Worm (Caenorhabditis elegans) whole organism, young adult: ENCODE measurements around the gene C25H3.16.

Experiments used
- B0261.1 ChIP-seq: sonication (generic microtip); optimal IDR thresholded peaks from 2 replicates; lab custom pipeline; 2016; ENCODE audit warnings: mild to moderate bottlenecking, missing genetic modification characterization, moderate library complexity, missing compliant biosample characterization
- C06A6.2 ChIP-seq: fragments of 200-800 bp; sonication (Bioruptor generic); conservative IDR thresholded peaks from 2 replicates; pipeline ENCODE4 v1.3.6; 2022; ENCODE audit warnings: missing genetic modification characterization, missing compliant biosample characterization
- C17E4.6 ChIP-seq: fragments of 200-800 bp; sonication (Bioruptor generic); IDR thresholded peaks from 2 replicates; pipeline ENCODE4 v1.3.6; 2022; ENCODE audit warnings: missing genetic modification reagents, missing genetic modification characterization, missing compliant biosample characterization
- D2030.7 ChIP-seq: fragments of 200-800 bp; sonication (Bioruptor generic); IDR thresholded peaks from 2 replicates; pipeline ENCODE4 v1.3.6; 2022; ENCODE audit warnings: missing genetic modification reagents, missing genetic modification characterization, missing compliant biosample characterization
- F23B12.7 ChIP-seq: sonication (generic microtip); optimal IDR thresholded peaks from 2 replicates; lab custom pipeline; 2017; ENCODE audit warnings: missing genetic modification characterization, mild to moderate bottlenecking, missing compliant biosample characterization, antibody characterized with exemption, moderate library complexity; ENCODE audit not compliant: insufficient read depth
- F33H1.4 ChIP-seq: fragments of 200-800 bp; sonication (Bioruptor generic); IDR thresholded peaks from 2 replicates; pipeline ENCODE4 v1.3.6; 2022; ENCODE audit warnings: missing genetic modification reagents, missing genetic modification characterization, missing compliant biosample characterization
- F52B5.7 ChIP-seq: sonication (generic microtip); optimal IDR thresholded peaks from 2 replicates; lab custom pipeline; 2016; ENCODE audit warnings: mild to moderate bottlenecking, missing genetic modification characterization, missing compliant biosample characterization
- ZK185.1 ChIP-seq: sonication (generic microtip); optimal IDR thresholded peaks from 2 replicates; lab custom pipeline; 2016; ENCODE audit warnings: mild to moderate bottlenecking, missing genetic modification characterization, missing compliant biosample characterization; ENCODE audit not compliant: poor library complexity, severe bottlenecking
- akir-1 ChIP-seq: fragments of 200-800 bp; sonication (Bioruptor generic); optimal IDR thresholded peaks from 2 replicates; lab custom pipeline; 2018; ENCODE audit warnings: mild to moderate bottlenecking, missing genetic modification characterization, moderate library complexity, missing compliant biosample characterization
- aptf-2 ChIP-seq: fragments of 200-800 bp; sonication (Bioruptor generic); conservative IDR thresholded peaks from 2 replicates; pipeline ENCODE4 v1.3.6; 2022; ENCODE audit warnings: missing genetic modification reagents, missing genetic modification characterization, missing compliant biosample characterization
- atf-7 ChIP-seq: sonication (generic microtip); optimal IDR thresholded peaks from 2 replicates; lab custom pipeline; 2017; ENCODE audit warnings: mild to moderate bottlenecking, missing genetic modification characterization, missing compliant biosample characterization
- attf-3 ChIP-seq: fragments of 200-800 bp; sonication (Bioruptor generic); conservative IDR thresholded peaks from 2 replicates; pipeline ENCODE4 v1.3.6; 2022; ENCODE audit warnings: missing genetic modification reagents, missing genetic modification characterization, missing compliant biosample characterization
- attf-5 ChIP-seq: fragments of 200-800 bp; sonication (Bioruptor generic); optimal IDR thresholded peaks from 2 replicates; lab custom pipeline; 2018; ENCODE audit warnings: mild to moderate bottlenecking, missing genetic modification characterization, missing compliant biosample characterization
- bed-1 ChIP-seq: fragments of 200-800 bp; sonication (Bioruptor generic); IDR thresholded peaks from 2 replicates; pipeline ENCODE4 v1.3.6; 2022; ENCODE audit warnings: missing genetic modification reagents, missing genetic modification characterization, missing compliant biosample characterization
- cebp-2 ChIP-seq: fragments of 200-800 bp; sonication (Bioruptor generic); IDR thresholded peaks from 2 replicates; pipeline ENCODE4 v1.3.6; 2022; ENCODE audit warnings: missing genetic modification characterization, missing compliant biosample characterization
- ceh-79 ChIP-seq: sonication (generic microtip); optimal IDR thresholded peaks from 2 replicates; lab custom pipeline; 2017; ENCODE audit warnings: mild to moderate bottlenecking, missing genetic modification characterization, missing compliant biosample characterization
- chd-7 ChIP-seq: sonication (generic microtip); optimal IDR thresholded peaks from 2 replicates; lab custom pipeline; 2016; ENCODE audit warnings: mild to moderate bottlenecking, missing genetic modification characterization, moderate library complexity, missing compliant biosample characterization
- dox-1 ChIP-seq: fragments of 200-800 bp; sonication (Bioruptor generic); IDR thresholded peaks from 2 replicates; pipeline ENCODE4 v1.3.6; 2022; ENCODE audit warnings: missing genetic modification reagents, missing genetic modification characterization, missing compliant biosample characterization
- dpff-1 ChIP-seq: sonication (generic microtip); optimal IDR thresholded peaks from 2 replicates; lab custom pipeline; 2017; ENCODE audit warnings: mild to moderate bottlenecking, missing genetic modification characterization, missing compliant biosample characterization
- ekl-4 ChIP-seq: fragments of 200-800 bp; sonication (Bioruptor generic); IDR thresholded peaks from 2 replicates; pipeline ENCODE4 v1.3.6; 2022; ENCODE audit warnings: missing genetic modification reagents, missing genetic modification characterization, missing compliant biosample characterization
- fkh-3 ChIP-seq: sonication (generic microtip); optimal IDR thresholded peaks from 2 replicates; lab custom pipeline; 2016; ENCODE audit warnings: mild to moderate bottlenecking, missing genetic modification characterization, missing compliant biosample characterization
- gei-17 ChIP-seq: fragments of 200-800 bp; sonication (Bioruptor generic); optimal IDR thresholded peaks from 2 replicates; lab custom pipeline; 2018; ENCODE audit warnings: mild to moderate bottlenecking, missing genetic modification characterization, missing compliant biosample characterization
- hlh-12 ChIP-seq: sonication (generic microtip); optimal IDR thresholded peaks from 2 replicates; lab custom pipeline; 2016; ENCODE audit warnings: missing genetic modification characterization, missing compliant biosample characterization
- lag-1 ChIP-seq: fragments of 200-800 bp; sonication (Bioruptor generic); IDR thresholded peaks from 2 replicates; pipeline ENCODE4 v1.3.6; 2022; ENCODE audit warnings: missing genetic modification reagents, missing genetic modification characterization, missing compliant biosample characterization
- lin-40 ChIP-seq: sonication (generic microtip); optimal IDR thresholded peaks from 2 replicates; lab custom pipeline; 2016; ENCODE audit warnings: missing genetic modification characterization, mild to moderate bottlenecking, missing compliant biosample characterization, missing genotype, missing genetic modification reagents
- lin-54 ChIP-seq: fragments of 200-800 bp; sonication (Bioruptor generic); optimal IDR thresholded peaks from 2 replicates; lab custom pipeline; 2018; ENCODE audit warnings: mild to moderate bottlenecking, missing genetic modification characterization, missing compliant biosample characterization
- lir-1 ChIP-seq: fragments of 200-800 bp; sonication (Bioruptor generic); conservative IDR thresholded peaks from 2 replicates; pipeline ENCODE4 v1.3.6; 2022; ENCODE audit warnings: missing genetic modification reagents, missing genetic modification characterization, missing compliant biosample characterization
- madf-3 ChIP-seq: fragments of 200-800 bp; sonication (Bioruptor generic); IDR thresholded peaks from 2 replicates; pipeline ENCODE4 v1.3.6; 2022; ENCODE audit warnings: missing genetic modification reagents, missing genetic modification characterization, missing compliant biosample characterization
- madf-6 ChIP-seq: fragments of 200-800 bp; sonication (Bioruptor generic); IDR thresholded peaks from 2 replicates; pipeline ENCODE4 v1.3.6; 2022; ENCODE audit warnings: missing genetic modification reagents, missing genetic modification characterization, missing compliant biosample characterization
- mel-28 ChIP-seq: sonication (generic microtip); optimal IDR thresholded peaks from 2 replicates; lab custom pipeline; 2016; ENCODE audit warnings: borderline replicate concordance, mild to moderate bottlenecking, missing genetic modification characterization, missing compliant biosample characterization
- nhr-120 ChIP-seq: fragments of 200-800 bp; sonication (Bioruptor generic); IDR thresholded peaks from 2 replicates; pipeline ENCODE4 v1.3.6; 2022; ENCODE audit warnings: missing genetic modification characterization, missing compliant biosample characterization
- nhr-27 ChIP-seq: fragments of 200-800 bp; sonication (Bioruptor generic); optimal IDR thresholded peaks from 2 replicates; lab custom pipeline; 2018; ENCODE audit warnings: mild to moderate bottlenecking, missing genetic modification characterization, moderate library complexity, missing compliant biosample characterization
- nhr-80 ChIP-seq: sonication (generic microtip); optimal IDR thresholded peaks from 2 replicates; lab custom pipeline; 2016; ENCODE audit warnings: missing genetic modification characterization, missing compliant biosample characterization
- nhr-90 ChIP-seq: sonication (generic microtip); optimal IDR thresholded peaks from 2 replicates; lab custom pipeline; 2016; ENCODE audit warnings: missing genotype, mild to moderate bottlenecking, missing genetic modification characterization, missing compliant biosample characterization
- pha-4 ChIP-seq: fragments of 150-350 bp; sonication (generic microtip); optimal IDR thresholded peaks from 2 replicates; lab custom pipeline; 2014; ENCODE audit warnings: missing biosample characterization, missing genetic modification reagents, missing genetic modification characterization
- rcor-1 ChIP-seq: fragments of 200-800 bp; sonication (Bioruptor generic); IDR thresholded peaks from 2 replicates; pipeline ENCODE4 v1.3.6; 2022; ENCODE audit warnings: missing genetic modification reagents, missing genetic modification characterization, missing compliant biosample characterization
- repo-1 ChIP-seq: sonication (generic microtip); optimal IDR thresholded peaks from 2 replicates; lab custom pipeline; 2017; ENCODE audit warnings: mild to moderate bottlenecking, missing genetic modification characterization, missing compliant biosample characterization
- rpc-1 ChIP-seq, 2 experiments: fragments of 150-350 bp in 1 of 2; sonication (generic microtip) in 1 of 2; optimal IDR thresholded peaks; 2 replicates each; lab custom pipeline; 2014 to 2018; ENCODE audit warnings: missing biosample characterization in 1 of 2, missing genetic modification characterization in 1 of 2, missing genetic modification reagents in 1 of 2, missing genotype in 1 of 2
- snpc-1.3 ChIP-seq: sonication (generic microtip); optimal IDR thresholded peaks from 2 replicates; lab custom pipeline; 2017; ENCODE audit warnings: missing genetic modification characterization, mild to moderate bottlenecking, missing compliant biosample characterization, antibody characterized with exemption, moderate library complexity, missing genotype, missing genetic modification reagents; ENCODE audit not compliant: insufficient read depth
- snpc-4 ChIP-seq, 5 experiments: fragments of 150-350 bp in 1 of 5; sonication (generic microtip) in 4 of 5; optimal IDR thresholded peaks; 2 replicates each; lab custom pipeline; 2014 to 2018; ENCODE audit warnings: missing genetic modification characterization in 5 of 5, missing biosample characterization in 3 of 5, antibody characterized with exemption in 2 of 5, mild to moderate bottlenecking in 2 of 5, missing compliant biosample characterization in 2 of 5, missing genotype in 2 of 5, moderate library complexity in 2 of 5, missing genetic modification reagents in 1 of 5
- sptf-2 ChIP-seq: fragments of 200-800 bp; sonication (Bioruptor generic); optimal IDR thresholded peaks from 2 replicates; lab custom pipeline; 2018; ENCODE audit warnings: mild to moderate bottlenecking, missing genetic modification characterization, missing compliant biosample characterization
- tbp1 ChIP-seq: fragments of 200-800 bp; sonication (Bioruptor generic); optimal IDR thresholded peaks from 2 replicates; lab custom pipeline; 2018; ENCODE audit warnings: mild to moderate bottlenecking, missing genetic modification characterization, missing compliant biosample characterization
- unc-130 ChIP-seq: sonication (generic microtip); optimal IDR thresholded peaks from 2 replicates; lab custom pipeline; 2016; ENCODE audit warnings: missing genetic modification reagents, missing genetic modification characterization, missing compliant biosample characterization
- unc-62 ChIP-seq: fragments of 150-350 bp; optimal IDR thresholded peaks from 2 replicates; lab custom pipeline; 2014; ENCODE audit warnings: missing biosample characterization, missing genetic modification reagents, missing genetic modification characterization
- zfh-2 ChIP-seq: fragments of 200-800 bp; sonication (Bioruptor generic); conservative IDR thresholded peaks from 2 replicates; pipeline ENCODE4 v1.3.6; 2022; ENCODE audit warnings: missing genetic modification reagents, missing genetic modification characterization, missing compliant biosample characterization
- ztf-18 ChIP-seq: sonication (generic microtip); optimal IDR thresholded peaks from 2 replicates; lab custom pipeline; 2016; ENCODE audit warnings: missing genotype, mild to moderate bottlenecking, missing genetic modification characterization, missing compliant biosample characterization
- ztf-26 ChIP-seq: sonication (generic microtip); optimal IDR thresholded peaks from 2 replicates; lab custom pipeline; 2017; ENCODE audit warnings: missing genetic modification characterization, missing compliant biosample characterization
- ztf-28 ChIP-seq: fragments of 200-800 bp; sonication (Bioruptor generic); IDR thresholded peaks from 2 replicates; pipeline ENCODE4 v1.3.6; 2022; ENCODE audit warnings: missing genetic modification reagents, missing genetic modification characterization, missing compliant biosample characterization
- ztf-3 ChIP-seq: fragments of 200-800 bp; sonication (Bioruptor generic); optimal IDR thresholded peaks from 2 replicates; lab custom pipeline; 2018; ENCODE audit warnings: mild to moderate bottlenecking, missing genetic modification characterization, missing compliant biosample characterization

Gene C25H3.16

DNA sequence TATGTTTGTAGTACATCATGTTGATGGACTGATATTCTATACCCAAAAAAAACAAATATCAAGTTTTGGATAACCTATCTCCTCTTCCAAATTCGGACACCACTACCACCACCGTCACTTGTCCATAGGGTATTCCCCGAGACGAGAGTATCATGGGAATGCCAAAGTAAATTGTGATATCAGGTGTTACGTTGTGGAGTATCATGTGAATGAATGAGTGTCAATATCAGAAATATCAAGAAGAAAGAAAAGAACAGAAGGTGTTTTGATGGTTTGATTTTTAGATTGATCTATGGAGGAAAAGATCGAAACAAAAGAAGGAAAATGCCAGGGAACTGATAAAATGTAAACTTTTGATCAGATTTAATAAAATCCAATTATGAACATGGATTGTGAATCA, 32.2 kb downstream of the C25H3.16 start:
- TF ChIP-seq unc-62 (GFP tag; lab: Kevin White, UChicago) (no peak), dpff-1 (no peak), ztf-28 (GFP tag; lab: Robert Waterston, UW) (no peak), madf-6 (GFP tag; lab: Robert Waterston, UW) (no peak), mel-28 (no peak), rpc-1 (optimal IDR thresholded peaks at IDR 0.05; lab: Kevin White, UChicago) (no peak), rpc-1 (tag; optimal IDR thresholded peaks at IDR 0.05; lab: Kevin White, UChicago) (no peak), ztf-26 (tag; lab: Kevin White, UChicago) (peak; percentile 11), lir-1 (no peak), nhr-27 (tag; lab: Kevin White, UChicago) (no peak), snpc-4 (GFP tag; optimal IDR thresholded peaks at IDR 0.05; lab: Kevin White, UChicago) (no peak), snpc-4 (tag; optimal IDR thresholded peaks at IDR 0.05; lab: Kevin White, UChicago) (peak in 2 of 4 experiments; percentile 21 to 64), attf-5 (peak; percentile 37), dox-1 (GFP tag; lab: Robert Waterston, UW) (no peak), ekl-4 (GFP tag; lab: Robert Waterston, UW) (no peak), F23B12.7 (no peak), lin-40 (tag; lab: Kevin White, UChicago) (no peak), C06A6.2 (GFP tag; lab: Robert Waterston, UW) (no peak), nhr-80 (tag; lab: Kevin White, UChicago) (peak; percentile 58), nhr-120 (GFP tag; lab: Robert Waterston, UW) (no peak), rcor-1 (no peak), pha-4 (tag; lab: Kevin White, UChicago) (no peak), bed-1 (GFP tag; lab: Robert Waterston, UW) (no peak), atf-7 (peak; percentile 41), gei-17 (GFP tag; lab: Kevin White, UChicago) (no peak), repo-1 (no peak), zfh-2 (GFP tag; lab: Robert Waterston, UW) (no peak), cebp-2 (no peak), chd-7 (tag; lab: Kevin White, UChicago) (peak; percentile 33), hlh-12 (tag; lab: Kevin White, UChicago) (no peak), fkh-3 (no peak), ztf-3 (GFP tag; lab: Kevin White, UChicago) (no peak), C17E4.6 (no peak), aptf-2 (GFP tag; lab: Robert Waterston, UW) (no peak), attf-3 (GFP tag; lab: Robert Waterston, UW) (no peak), ZK185.1 (no peak), akir-1 (GFP tag; lab: Kevin White, UChicago) (no peak), F33H1.4 (GFP tag; lab: Robert Waterston, UW) (no peak), B0261.1 (tag; lab: Kevin White, UChicago) (no peak), madf-3 (no peak), nhr-90 (no peak), D2030.7 (GFP tag; lab: Robert Waterston, UW) (no peak), sptf-2 (GFP tag; lab: Kevin White, UChicago) (no peak), lin-54 (no peak), lag-1 (GFP tag; lab: Robert Waterston, UW) (no peak), F52B5.7 (tag; lab: Kevin White, UChicago) (no peak), tbp1 (GFP tag; lab: Kevin White, UChicago) (peak; percentile 29), unc-130 (GFP tag; lab: Kevin White, UChicago) (no peak), snpc-1.3 (tag; lab: Kevin White, UChicago) (no peak), ceh-79 (no peak), ztf-18 (tag; lab: Kevin White, UChicago) (no peak)
